Worm (Caenorhabditis elegans) whole organism, mixed stage, embryonic: ENCODE results near the gene srxa-8.

ENCODE experiments used
- ceh-43 ChIP-seq: fragments of 200-800 bp; sonication (Bioruptor generic); optimal IDR thresholded peaks from 2 replicates; lab custom pipeline; 2018; ENCODE audit warnings: mild to moderate bottlenecking, missing genetic modification characterization, moderate library complexity, missing compliant biosample characterization
- mab-5 ChIP-seq: fragments of 150-350 bp; optimal IDR thresholded peaks from 2 replicates; lab custom pipeline; 2014; ENCODE audit warnings: missing biosample characterization, missing genetic modification characterization
- nhr-2 ChIP-seq: fragments of 150-350 bp; optimal IDR thresholded peaks from 2 replicates; lab custom pipeline; 2014; ENCODE audit warnings: missing biosample characterization, missing genetic modification characterization
- nhr-76 ChIP-seq: sonication (generic microtip); optimal IDR thresholded peaks from 2 replicates; lab custom pipeline; 2017; ENCODE audit warnings: missing biosample characterization, missing genetic modification characterization
- pha-4 ChIP-seq: fragments of 150-350 bp; optimal IDR thresholded peaks from 2 replicates; lab custom pipeline; 2018; ENCODE audit warnings: missing biosample characterization, missing genetic modification reagents, missing genetic modification characterization
- snpc-4 ChIP-seq: fragments of 150-350 bp; optimal IDR thresholded peaks from 2 replicates; lab custom pipeline; 2014; ENCODE audit warnings: missing biosample characterization, missing genetic modification characterization
- unc-39 ChIP-seq: fragments of 150-350 bp; optimal IDR thresholded peaks from 2 replicates; lab custom pipeline; 2014; ENCODE audit warnings: missing biosample characterization, missing genetic modification characterization
- unc-62 ChIP-seq: fragments of 150-350 bp; optimal IDR thresholded peaks from 2 replicates; lab custom pipeline; 2014; ENCODE audit warnings: missing biosample characterization, missing genetic modification reagents, missing genetic modification characterization

DNA sequence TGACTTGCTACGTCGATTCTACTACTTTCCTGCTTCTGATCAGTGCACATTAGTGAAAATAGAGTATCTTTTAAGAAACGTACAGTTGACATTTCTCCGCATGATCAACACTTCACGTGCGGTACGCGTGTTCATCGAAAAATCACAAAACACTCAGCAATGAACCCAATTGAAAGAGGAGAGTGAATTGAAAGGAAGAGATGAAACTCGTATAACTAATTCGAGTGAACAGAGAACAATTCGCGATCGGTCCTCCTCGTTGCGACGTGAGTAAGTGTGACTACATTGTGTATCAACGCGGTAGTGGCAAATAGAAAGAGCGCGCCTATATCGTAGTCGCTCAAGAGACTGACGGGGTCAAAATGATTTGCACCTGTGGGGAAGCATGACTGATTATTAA, 44.9 kb upstream of the srxa-8 start:
- TF ChIP-seq unc-39 (tag; lab: Kevin White, UChicago) (no peak), snpc-4 (tag; lab: Kevin White, UChicago) (no peak), ceh-43 (GFP tag; lab: Kevin White, UChicago) (no peak), unc-62 (GFP tag; lab: Kevin White, UChicago) (no peak), nhr-2 (no peak), nhr-76 (tag; lab: Kevin White, UChicago) (no peak), mab-5 (tag; lab: Kevin White, UChicago) (no peak), pha-4 (tag; lab: Kevin White, UChicago) (peak; percentile 18)
